Fruit fly (Drosophila melanogaster): ENCODE data around the gene CG32204.

DNA sequence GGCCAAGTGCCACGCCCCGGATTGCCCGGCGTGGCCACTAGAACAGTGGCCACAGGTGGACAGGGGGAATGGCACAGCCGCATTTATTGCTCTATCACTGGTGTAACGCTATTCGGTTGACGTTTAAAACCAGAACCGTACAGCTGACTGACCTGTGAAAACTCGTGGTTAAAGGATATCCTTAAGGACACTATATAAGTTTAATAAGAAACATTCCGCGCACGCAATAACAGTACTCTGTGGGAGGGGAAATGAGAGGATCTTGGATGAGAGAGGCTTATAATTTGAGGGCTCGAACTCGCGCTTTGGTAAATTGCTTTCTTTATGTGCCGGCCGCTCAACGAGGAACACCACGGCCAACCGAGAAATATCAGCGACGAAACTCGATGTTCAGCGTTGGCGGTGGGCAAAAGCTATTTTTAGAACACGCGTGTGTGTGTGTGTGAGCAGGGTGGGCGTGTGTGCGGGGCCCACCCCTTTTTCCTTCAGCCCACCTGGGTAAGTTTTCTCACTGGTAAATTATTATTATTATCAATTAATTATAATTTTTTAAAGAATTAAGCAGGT, 49.5 kb downstream of the CG32204 start:
- TF ChIP-seq EcR (GFP tag; optimal IDR thresholded peaks at IDR 0.05) = no peak
- no peak for TF ChIP-seq Dll (optimal IDR thresholded peaks at IDR 0.05)
- no peak for TF ChIP-seq psq (optimal IDR thresholded peaks at IDR 0.05)

Data from whole organism.